Worm (Caenorhabditis elegans) whole organism, L1 larva: Measurements from ENCODE around the gene hrpu-2.

Experiments used
- C04F5.9 ChIP-seq: sonication (generic microtip); optimal IDR thresholded peaks from 2 replicates; lab custom pipeline; 2016; ENCODE audit warnings: missing genetic modification characterization, missing compliant biosample characterization
- F16B12.6 ChIP-seq: fragments of 150-350 bp; optimal IDR thresholded peaks from 2 replicates; lab custom pipeline; 2014; ENCODE audit warnings: missing biosample characterization, missing genetic modification characterization
- alr-1 ChIP-seq: fragments of 200-800 bp; sonication (Bioruptor generic); optimal IDR thresholded peaks from 2 replicates; lab custom pipeline; 2018; ENCODE audit warnings: borderline replicate concordance, mild to moderate bottlenecking, missing genetic modification characterization, missing compliant biosample characterization
- ceh-8 ChIP-seq: fragments of 200-800 bp; sonication (Bioruptor generic); optimal IDR thresholded peaks from 2 replicates; lab custom pipeline; 2018; ENCODE audit warnings: mild to moderate bottlenecking, missing genetic modification characterization, moderate library complexity, missing compliant biosample characterization
- ceh-88 ChIP-seq: fragments of 200-800 bp; sonication (Bioruptor generic); IDR thresholded peaks from 2 replicates; pipeline ENCODE4 v1.3.6; 2022; ENCODE audit warnings: missing genetic modification characterization, missing compliant biosample characterization
- efl-1 ChIP-seq, 4 experiments: fragments of 150-350 bp; optimal IDR thresholded peaks in 3 of 4; peaks in 1 of 4; 1 replicate in 1 of 4; 2 replicates in 3 of 4; lab custom pipeline; 2014; ENCODE audit warnings: missing biosample characterization in 2 of 4, missing genetic modification characterization in 2 of 4, missing genetic modification reagents in 2 of 4
- egl-13 ChIP-seq: sonication (generic microtip); optimal IDR thresholded peaks from 2 replicates; lab custom pipeline; 2016; ENCODE audit warnings: missing genotype, missing genetic modification reagents, missing genetic modification characterization, missing compliant biosample characterization
- fkh-4 ChIP-seq: sonication (generic microtip); optimal IDR thresholded peaks from 2 replicates; lab custom pipeline; 2016; ENCODE audit warnings: missing compliant biosample characterization, missing genetic modification characterization, borderline replicate concordance
- fkh-8 ChIP-seq: sonication (generic microtip); optimal IDR thresholded peaks from 2 replicates; lab custom pipeline; 2016; ENCODE audit warnings: mild to moderate bottlenecking, missing genetic modification characterization, missing compliant biosample characterization
- fos-1 ChIP-seq: fragments of 150-350 bp; optimal IDR thresholded peaks from 2 replicates; lab custom pipeline; 2014; ENCODE audit warnings: missing biosample characterization, missing genetic modification characterization
- hlh-17 ChIP-seq: fragments of 200-800 bp; sonication (Bioruptor generic); optimal IDR thresholded peaks from 2 replicates; lab custom pipeline; 2018; ENCODE audit warnings: missing genetic modification characterization, mild to moderate bottlenecking, missing compliant biosample characterization, moderate library complexity, borderline replicate concordance
- irx-1 ChIP-seq: sonication (generic microtip); optimal IDR thresholded peaks from 2 replicates; lab custom pipeline; 2016; ENCODE audit warnings: missing genetic modification characterization, missing compliant biosample characterization
- lin-14 ChIP-seq: fragments of 200-800 bp; sonication (Bioruptor generic); optimal IDR thresholded peaks from 2 replicates; lab custom pipeline; 2018; ENCODE audit warnings: mild to moderate bottlenecking, missing genetic modification characterization, moderate library complexity, missing compliant biosample characterization
- lin-35 ChIP-seq, 2 experiments: fragments of 150-350 bp; optimal IDR thresholded peaks; 2 replicates each; lab custom pipeline; 2014; ENCODE audit warnings: missing biosample characterization in 2 of 2, missing genetic modification characterization in 2 of 2, missing genetic modification reagents in 2 of 2
- lin-39 ChIP-seq: fragments of 150-350 bp; optimal IDR thresholded peaks from 2 replicates; lab custom pipeline; 2014; ENCODE audit warnings: missing biosample characterization, missing genetic modification reagents, missing genetic modification characterization
- lir-3 ChIP-seq: sonication (generic microtip); optimal IDR thresholded peaks from 2 replicates; lab custom pipeline; 2016; ENCODE audit warnings: mild to moderate bottlenecking, missing genetic modification characterization, moderate library complexity, missing compliant biosample characterization; ENCODE audit not compliant: poor library complexity
- mab-9 ChIP-seq: fragments of 200-800 bp; sonication (Bioruptor generic); IDR thresholded peaks from 2 replicates; pipeline ENCODE4 v1.3.6; 2022; ENCODE audit warnings: missing genetic modification reagents, missing genetic modification characterization, missing compliant biosample characterization
- nhr-12 ChIP-seq: sonication (generic microtip); optimal IDR thresholded peaks from 2 replicates; lab custom pipeline; 2017; ENCODE audit warnings: missing biosample characterization, missing genetic modification characterization
- nhr-28 ChIP-seq: fragments of 150-350 bp; optimal IDR thresholded peaks from 2 replicates; lab custom pipeline; 2014; ENCODE audit warnings: missing biosample characterization, missing genetic modification characterization
- nhr-47 ChIP-seq: sonication (generic microtip); optimal IDR thresholded peaks from 2 replicates; lab custom pipeline; 2016; ENCODE audit warnings: mild to moderate bottlenecking, missing genetic modification characterization, moderate library complexity, missing compliant biosample characterization
- nhr-71 ChIP-seq: sonication (generic microtip); optimal IDR thresholded peaks from 2 replicates; lab custom pipeline; 2016; ENCODE audit warnings: mild to moderate bottlenecking, missing genetic modification characterization, moderate library complexity, missing compliant biosample characterization
- nhr-76 ChIP-seq: sonication (generic microtip); optimal IDR thresholded peaks from 2 replicates; lab custom pipeline; 2017; ENCODE audit warnings: missing biosample characterization, missing genetic modification characterization
- nhr-84 ChIP-seq: sonication (generic microtip); optimal IDR thresholded peaks from 2 replicates; lab custom pipeline; 2017; ENCODE audit warnings: missing biosample characterization, missing genetic modification characterization
- nhr-85 ChIP-seq: sonication (generic microtip); peaks from one replicate; lab custom pipeline; 2016; ENCODE audit warnings: missing genetic modification characterization, inconsistent platforms, missing compliant biosample characterization
- nhr-90 ChIP-seq: sonication (generic microtip); optimal IDR thresholded peaks from 2 replicates; lab custom pipeline; 2016; ENCODE audit warnings: mild to moderate bottlenecking, missing genetic modification characterization, missing compliant biosample characterization; ENCODE audit not compliant: poor library complexity
- pag-3 ChIP-seq: sonication (generic microtip); optimal IDR thresholded peaks from 2 replicates; lab custom pipeline; 2017; ENCODE audit warnings: missing genetic modification characterization, mild to moderate bottlenecking, missing compliant biosample characterization, antibody characterized with exemption, borderline replicate concordance; ENCODE audit not compliant: insufficient read depth
- rnt-1 ChIP-seq: sonication (generic microtip); optimal IDR thresholded peaks from 2 replicates; lab custom pipeline; 2016; ENCODE audit warnings: mild to moderate bottlenecking, missing genetic modification characterization, moderate library complexity, missing compliant biosample characterization
- skn-1 ChIP-seq: fragments of 150-350 bp; optimal IDR thresholded peaks from 2 replicates; lab custom pipeline; 2014; ENCODE audit warnings: missing biosample characterization, missing genetic modification characterization
- snpc-4 ChIP-seq: fragments of 150-350 bp; optimal IDR thresholded peaks from 2 replicates; lab custom pipeline; 2014; ENCODE audit warnings: missing biosample characterization, missing genetic modification characterization
- sox-4 ChIP-seq: sonication (generic microtip); optimal IDR thresholded peaks from 2 replicates; lab custom pipeline; 2016; ENCODE audit warnings: missing genetic modification characterization, missing compliant biosample characterization
- sup-37 ChIP-seq: fragments of 200-800 bp; sonication (Bioruptor generic); optimal IDR thresholded peaks from 2 replicates; lab custom pipeline; 2018; ENCODE audit warnings: mild to moderate bottlenecking, missing genetic modification characterization, missing compliant biosample characterization
- swsn-7 ChIP-seq: sonication (generic microtip); optimal IDR thresholded peaks from 2 replicates; lab custom pipeline; 2016; ENCODE audit warnings: missing genetic modification characterization, missing compliant biosample characterization
- unc-130 ChIP-seq: fragments of 150-350 bp; optimal IDR thresholded peaks from 2 replicates; lab custom pipeline; 2017; ENCODE audit warnings: missing biosample characterization, missing genetic modification characterization, inconsistent platforms
- unc-30 ChIP-seq: sonication (generic microtip); optimal IDR thresholded peaks from 2 replicates; lab custom pipeline; 2017; ENCODE audit warnings: missing biosample characterization, missing genetic modification characterization
- unc-98 ChIP-seq: fragments of 200-800 bp; sonication (Bioruptor generic); IDR thresholded peaks from 2 replicates; pipeline ENCODE4 v1.3.6; 2022; ENCODE audit warnings: missing genetic modification characterization, missing compliant biosample characterization
- xbp-1 ChIP-seq: sonication (generic microtip); optimal IDR thresholded peaks from 2 replicates; lab custom pipeline; 2016; ENCODE audit warnings: missing genetic modification characterization, missing compliant biosample characterization

Gene hrpu-2

DNA sequence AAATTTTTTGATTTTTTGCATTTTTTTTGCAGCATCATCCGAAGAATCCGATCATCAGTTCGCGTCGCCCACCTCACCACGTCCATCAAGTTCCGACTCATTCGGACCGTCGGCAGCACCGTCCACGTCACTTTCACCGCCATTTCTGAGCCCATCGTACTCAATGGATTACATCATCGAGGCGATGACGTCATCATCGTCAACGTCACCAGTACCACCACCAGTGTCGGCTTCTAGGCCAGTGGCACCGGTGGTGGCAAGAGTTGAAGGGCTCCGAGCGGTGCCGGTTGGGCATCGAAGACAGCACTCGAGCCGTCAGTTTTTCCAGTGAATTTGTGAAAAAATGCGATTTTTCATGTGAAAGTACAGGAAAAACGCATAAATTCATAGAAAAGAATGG, 46.0 kb downstream of the hrpu-2 start:
- TF ChIP-seq sup-37 (GFP tag; lab: Kevin White, UChicago), result no peak
- TF ChIP-seq lin-39 (tag; lab: Kevin White, UChicago), result no peak
- TF ChIP-seq fkh-4 (tag; lab: Kevin White, UChicago), result no peak
- no peak for TF ChIP-seq nhr-85 (tag; lab: Kevin White, UChicago)
- TF ChIP-seq fos-1 (tag; lab: Kevin White, UChicago), result no peak
- no peak for TF ChIP-seq nhr-76
- TF ChIP-seq pag-3 (tag; lab: Kevin White, UChicago), result no peak
- TF ChIP-seq hlh-17 (GFP tag; lab: Kevin White, UChicago), result no peak
- no peak for TF ChIP-seq unc-30
- TF ChIP-seq ceh-8, result no peak
- no peak for TF ChIP-seq fkh-8
- no peak for TF ChIP-seq nhr-84
- TF ChIP-seq ceh-88 (GFP tag; lab: Robert Waterston, UW), result no peak
- no peak for TF ChIP-seq nhr-28 (tag; lab: Kevin White, UChicago)
- TF ChIP-seq rnt-1 (tag; lab: Kevin White, UChicago), result no peak
- TF ChIP-seq, all 84 proteins: peak for 0

DNA sequence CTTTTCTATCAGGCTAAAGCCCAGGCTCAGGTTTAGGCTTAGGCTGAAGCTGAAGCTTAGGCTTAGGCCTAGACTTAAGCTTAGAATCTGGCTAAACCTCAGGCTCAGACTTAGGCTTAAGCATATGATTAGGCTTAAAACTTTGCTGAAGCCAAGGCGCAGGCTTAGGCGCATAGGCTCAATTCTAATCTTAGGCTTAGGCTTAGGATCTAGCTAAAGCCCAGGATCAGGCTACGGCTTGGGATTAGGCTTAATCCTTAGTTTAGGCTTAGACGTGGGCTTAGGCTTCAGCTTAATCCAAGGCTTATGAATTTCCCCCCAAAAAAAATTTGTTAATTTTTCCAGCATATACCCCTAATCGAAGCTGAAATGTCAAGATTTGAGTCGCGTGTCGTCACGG, 51.0 kb downstream of the hrpu-2 start:
- TF ChIP-seq swsn-7 (tag; lab: Kevin White, UChicago) (no peak), pag-3 (tag; lab: Kevin White, UChicago) (no peak), nhr-84 (no peak), nhr-12 (tag; lab: Kevin White, UChicago) (no peak), skn-1 (no peak), fkh-4 (tag; lab: Kevin White, UChicago) (no peak), snpc-4 (no peak), xbp-1 (tag; lab: Kevin White, UChicago) (no peak), ceh-8 (no peak), sup-37 (GFP tag; lab: Kevin White, UChicago) (no peak), fkh-8 (no peak), F16B12.6 (tag; lab: Kevin White, UChicago) (no peak), lin-39 (tag; lab: Kevin White, UChicago) (no peak), nhr-90 (tag; lab: Kevin White, UChicago) (no peak)

DNA sequence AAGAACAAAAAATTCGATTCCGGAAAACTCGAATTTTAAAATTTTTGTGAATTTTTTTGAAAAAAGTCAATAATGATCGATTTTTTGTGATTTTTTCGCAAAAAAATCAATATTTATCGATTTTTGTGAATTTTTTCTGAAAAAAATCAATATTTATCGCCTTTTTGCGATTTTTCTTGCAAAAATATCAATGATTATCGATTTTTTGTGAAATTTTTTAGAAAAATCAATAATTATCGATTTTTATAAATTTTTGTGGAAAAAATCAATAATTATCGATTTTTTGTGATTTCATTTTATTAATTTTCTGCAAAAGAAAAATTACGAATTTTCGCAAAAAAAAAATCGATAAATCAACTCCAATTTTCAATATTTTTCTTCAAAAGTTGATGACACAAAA, 58.3 kb downstream of the hrpu-2 start:
- no peak for TF ChIP-seq lin-35 (GFP tag; optimal IDR thresholded peaks at IDR 0.05; lab: Kevin White, UChicago)
- no peak for TF ChIP-seq hlh-17 (GFP tag; lab: Kevin White, UChicago)
- no peak for TF ChIP-seq nhr-76
- TF ChIP-seq egl-13 (tag; lab: Kevin White, UChicago), result no peak
- TF ChIP-seq lin-14, result no peak
- no peak for TF ChIP-seq nhr-47 (tag; lab: Kevin White, UChicago)
- TF ChIP-seq unc-130 (tag; lab: Kevin White, UChicago), result no peak
- TF ChIP-seq xbp-1 (tag; lab: Kevin White, UChicago), result no peak
- no peak for TF ChIP-seq unc-98
- no peak for TF ChIP-seq lir-3 (tag; lab: Kevin White, UChicago)
- TF ChIP-seq alr-1 (tag; lab: Kevin White, UChicago), result no peak
- no peak for TF ChIP-seq sox-4 (tag; lab: Kevin White, UChicago)
- no peak for TF ChIP-seq fos-1 (tag; lab: Kevin White, UChicago)
- TF ChIP-seq C04F5.9 (tag; lab: Kevin White, UChicago), result no peak
- TF ChIP-seq irx-1, result no peak
- no peak for TF ChIP-seq nhr-84

- TF ChIP-seq xbp-1 (tag; lab: Kevin White, UChicago) (no peak), mab-9 (GFP tag; lab: Robert Waterston, UW) (peak; percentile 13; the same call in 1 of the 2 replicates), efl-1 (optimal IDR thresholded peaks at IDR 0.05; lab: Kevin White, UChicago) (no peak), efl-1 (GFP tag; optimal IDR thresholded peaks at IDR 0.05 in 1 of 2; lab: Kevin White, UChicago) (peak in 1 of 2 experiments; percentile 56), nhr-71 (no peak)
- TF ChIP-seq, all 84 proteins: peak for 2
Measured at ce11 chrIV:2236654-2237613, 59.2 kb downstream of the hrpu-2 start.
